Worm (Caenorhabditis elegans) whole organism, late embryonic: ENCODE data around the gene C53A5.16.

Source experiments
- ceh-24 ChIP-seq: sonication (generic microtip); optimal IDR thresholded peaks from 2 replicates; lab custom pipeline; 2016; ENCODE audit warnings: mild to moderate bottlenecking, missing genetic modification characterization, missing compliant biosample characterization
- elt-2 ChIP-seq: sonication (generic microtip); optimal IDR thresholded peaks from 2 replicates; lab custom pipeline; 2016; ENCODE audit warnings: missing genetic modification reagents, missing genetic modification characterization, missing compliant biosample characterization
- hlh-30 ChIP-seq: sonication (generic microtip); optimal IDR thresholded peaks from 2 replicates; lab custom pipeline; 2017; ENCODE audit warnings: antibody characterized with exemption, missing genetic modification characterization, missing compliant biosample characterization; ENCODE audit not compliant: insufficient read depth
- hlh-8 ChIP-seq: sonication (generic microtip); optimal IDR thresholded peaks from 2 replicates; lab custom pipeline; 2016; ENCODE audit warnings: missing genotype, missing genetic modification characterization, missing compliant biosample characterization
- mec-3 ChIP-seq: sonication (generic microtip); optimal IDR thresholded peaks from 2 replicates; lab custom pipeline; 2016; ENCODE audit warnings: borderline replicate concordance, missing genetic modification characterization, missing compliant biosample characterization
- nfya-1 ChIP-seq: sonication (generic microtip); optimal IDR thresholded peaks from 2 replicates; lab custom pipeline; 2017; ENCODE audit warnings: missing genetic modification characterization, mild to moderate bottlenecking, missing compliant biosample characterization, antibody characterized with exemption, moderate library complexity
- nhr-11 ChIP-seq: fragments of 150-350 bp; optimal IDR thresholded peaks from 2 replicates; lab custom pipeline; 2014; ENCODE audit warnings: missing biosample characterization, missing genetic modification characterization
- pag-3 ChIP-seq: sonication (generic microtip); optimal IDR thresholded peaks from 2 replicates; lab custom pipeline; 2016; ENCODE audit warnings: missing compliant biosample characterization, missing genetic modification characterization, borderline replicate concordance
- pha-4 ChIP-seq: fragments of 150-350 bp; optimal IDR thresholded peaks from 2 replicates; lab custom pipeline; 2018; ENCODE audit warnings: missing biosample characterization, missing genetic modification reagents, missing genetic modification characterization
- ttx-3 ChIP-seq: sonication (generic microtip); optimal IDR thresholded peaks from 2 replicates; lab custom pipeline; 2016; ENCODE audit warnings: missing genetic modification reagents, missing genetic modification characterization, missing compliant biosample characterization
- unc-42 ChIP-seq: sonication (generic microtip); optimal IDR thresholded peaks from 2 replicates; lab custom pipeline; 2016; ENCODE audit warnings: missing genotype, missing genetic modification characterization, missing compliant biosample characterization
- unc-86 ChIP-seq: sonication (generic microtip); optimal IDR thresholded peaks from 2 replicates; lab custom pipeline; 2016; ENCODE audit warnings: missing genetic modification characterization, missing compliant biosample characterization

ce11 chrV:14518010-14518409, 4.4 kb downstream of the C53A5.16 start, which contains the start of gene R02D5.6:
- no peak for TF ChIP-seq pha-4 (tag; lab: Kevin White, UChicago)
- TF ChIP-seq mec-3 (tag; lab: Kevin White, UChicago), result no peak
- TF ChIP-seq nfya-1 (tag; lab: Kevin White, UChicago), result no peak
- no peak for TF ChIP-seq hlh-30 (tag; lab: Kevin White, UChicago)
- TF ChIP-seq elt-2, result no peak
- TF ChIP-seq pag-3 (tag; lab: Kevin White, UChicago), result no peak
- TF ChIP-seq nhr-11 (tag; lab: Kevin White, UChicago), result no peak
- no peak for TF ChIP-seq unc-42
- no peak for TF ChIP-seq unc-86 (tag; lab: Kevin White, UChicago)
- TF ChIP-seq ceh-24 (tag; lab: Kevin White, UChicago), result no peak
- no peak for TF ChIP-seq hlh-8 (tag; lab: Kevin White, UChicago)
- TF ChIP-seq ttx-3 (tag; lab: Kevin White, UChicago), result no peak
